Worm (Caenorhabditis elegans): ENCODE data around the gene cri-3.

Gene cri-3

ce11 chrIII:3395874-3396467 is at the start of gene cri-3:
Gene cri-3, plus strand, starts transcription at chrIII:3396355.
- TF ChIP-seq unc-62 (GFP tag; optimal IDR thresholded peaks at IDR 0.05), result no peak

ce11 chrIII:3346665-3347064 is 49.5 kb upstream of the cri-3 start:
- TF ChIP-seq unc-62 (GFP tag; optimal IDR thresholded peaks at IDR 0.05), result no peak

- no peak for TF ChIP-seq unc-62 (GFP tag; optimal IDR thresholded peaks at IDR 0.05)
These were observed 47.1 kb upstream of the cri-3 start for ce11 chrIII:3349061-3349460.

- no peak for TF ChIP-seq unc-62 (GFP tag; optimal IDR thresholded peaks at IDR 0.05)
These were observed 45.1 kb upstream of the cri-3 start for ce11 chrIII:3351091-3351490.

- no peak for TF ChIP-seq unc-62 (GFP tag; optimal IDR thresholded peaks at IDR 0.05)
These were observed 44.5 kb upstream of the cri-3 start for ce11 chrIII:3351672-3352071.

- no peak for TF ChIP-seq unc-62 (GFP tag; optimal IDR thresholded peaks at IDR 0.05)
These were observed 40.4 kb upstream of the cri-3 start for ce11 chrIII:3355791-3356190.

- TF ChIP-seq unc-62 (GFP tag; optimal IDR thresholded peaks at IDR 0.05), result no peak
These were observed 36.1 kb upstream of the cri-3 start for ce11 chrIII:3360067-3360466.

- no peak for TF ChIP-seq unc-62 (GFP tag; optimal IDR thresholded peaks at IDR 0.05)
These were observed 28.4 kb upstream of the cri-3 start for ce11 chrIII:3367772-3368171.

ce11 chrIII:3370054-3370453 is 26.1 kb upstream of the cri-3 start, which contains the start of gene prk-2:
Gene prk-2, minus strand, starts transcription at chrIII:3370209.
- no peak for TF ChIP-seq unc-62 (GFP tag; optimal IDR thresholded peaks at IDR 0.05)

- no peak for TF ChIP-seq unc-62 (GFP tag; optimal IDR thresholded peaks at IDR 0.05)
These were observed 25.4 kb upstream of the cri-3 start for ce11 chrIII:3370770-3371169.

ce11 chrIII:3372278-3372677 is 23.9 kb upstream of the cri-3 start:
- TF ChIP-seq unc-62 (GFP tag; optimal IDR thresholded peaks at IDR 0.05), result no peak

ce11 chrIII:3377134-3377533 is 19.0 kb upstream of the cri-3 start:
- no peak for TF ChIP-seq unc-62 (GFP tag; optimal IDR thresholded peaks at IDR 0.05)

- no peak for TF ChIP-seq unc-62 (GFP tag; optimal IDR thresholded peaks at IDR 0.05)
These were observed 18.5 kb upstream of the cri-3 start for ce11 chrIII:3377700-3378099.

ce11 chrIII:3381866-3382265 is 14.3 kb upstream of the cri-3 start:
- no peak for TF ChIP-seq unc-62 (GFP tag; optimal IDR thresholded peaks at IDR 0.05)

- TF ChIP-seq unc-62 (GFP tag; optimal IDR thresholded peaks at IDR 0.05), result no peak
These were observed 13.7 kb upstream of the cri-3 start for ce11 chrIII:3382465-3382864.

ce11 chrIII:3389426-3390020 is 6.6 kb upstream of the cri-3 start, which contains the start of the genes elmd-1 and hecw-1:
Gene elmd-1, plus strand, starts transcription at chrIII:3389919.
Gene hecw-1, minus strand, starts transcription at chrIII:3389970.
- TF ChIP-seq unc-62 (GFP tag; optimal IDR thresholded peaks at IDR 0.05), result no peak

ce11 chrIII:3390144-3390543 is 6.0 kb upstream of the cri-3 start:
- TF ChIP-seq unc-62 (GFP tag; optimal IDR thresholded peaks at IDR 0.05), result no peak

ce11 chrIII:3393687-3394086 is 2.5 kb upstream of the cri-3 start, which contains the start of gene mlc-4:
Gene mlc-4, minus strand, starts transcription at chrIII:3393787.
- no peak for TF ChIP-seq unc-62 (GFP tag; optimal IDR thresholded peaks at IDR 0.05)

All from whole organism, dauer.